Worm (Caenorhabditis elegans): ENCODE data around the gene F20H11.1.

Gene F20H11.1

ce11 chrIII:6606022-6606467, 14.1 kb upstream of the F20H11.1 start (continued):
- TF ChIP-seq F52B5.7 (tag; optimal IDR thresholded peaks at IDR 0.05) (peak; percentile 91), ceh-58 (GFP tag; IDR thresholded peaks at IDR 0.05) (no peak), repo-1 (tag; optimal IDR thresholded peaks at IDR 0.05) (peak; percentile 91), unc-130 (GFP tag; optimal IDR thresholded peaks at IDR 0.05) (peak; percentile 24), ztf-22 (GFP tag; optimal IDR thresholded peaks at IDR 0.05) (peak; percentile 16), Y67H2A.10 (GFP tag; conservative IDR thresholded peaks at IDR 0.05) (no peak), atf-7 (tag; optimal IDR thresholded peaks at IDR 0.05) (peak; percentile 44), lin-54 (GFP tag; optimal IDR thresholded peaks at IDR 0.05) (peak; percentile 77), B0035.1 (tag; optimal IDR thresholded peaks at IDR 0.05) (peak; percentile 82), nfya-2 (GFP tag; IDR thresholded peaks at IDR 0.05) (no peak), pbrm-1 (GFP tag; IDR thresholded peaks at IDR 0.05) (peak; percentile 74), ets-4 (GFP tag; optimal IDR thresholded peaks at IDR 0.05) (no peak), nfyb-1 (GFP tag; IDR thresholded peaks at IDR 0.05) (peak; percentile 88), hmg-1.2 (GFP tag; IDR thresholded peaks at IDR 0.05) (peak; percentile 83), somi-1 (GFP tag; optimal IDR thresholded peaks at IDR 0.05) (peak; percentile 72), F39B2.1 (GFP tag; IDR thresholded peaks at IDR 0.05) (0 out of 2 replicates have a peak, but pooled peaks have one; percentile 35), hmg-20 (GFP tag; IDR thresholded peaks at IDR 0.05) (no peak), T26A5.8 (tag; optimal IDR thresholded peaks at IDR 0.05) (peak; percentile 27), hlh-12 (tag; optimal IDR thresholded peaks at IDR 0.05) (no peak), dpff-1 (tag; optimal IDR thresholded peaks at IDR 0.05) (peak; percentile 74), efl-1 (GFP tag; optimal IDR thresholded peaks at IDR 0.05) (peak; percentile 29), ekl-4 (GFP tag; IDR thresholded peaks at IDR 0.05) (peak; percentile 87), rec-8 (tag; optimal IDR thresholded peaks at IDR 0.05) (peak in 1 of 2 experiments; percentile 59), attf-3 (GFP tag; conservative IDR thresholded peaks at IDR 0.05) (no peak), madf-6 (GFP tag; IDR thresholded peaks at IDR 0.05) (peak; percentile 70), gei-17 (GFP tag; optimal IDR thresholded peaks at IDR 0.05) (peak; percentile 56), T07F8.4 (tag; optimal IDR thresholded peaks at IDR 0.05) (peak; percentile 60), nhr-120 (GFP tag; IDR thresholded peaks at IDR 0.05) (0 out of 2 replicates have a peak, but pooled peaks have one; percentile 56), Y95B8A.8 (GFP tag; IDR thresholded peaks at IDR 0.05) (peak; percentile 86), snpc-1.1 (tag; optimal IDR thresholded peaks at IDR 0.05; ENCODE audit: insufficient read depth) (peak; percentile 6), attf-5 (GFP tag; optimal IDR thresholded peaks at IDR 0.05) (peak; percentile 92), bed-1 (GFP tag; IDR thresholded peaks at IDR 0.05) (no peak), tbp1 (GFP tag; optimal IDR thresholded peaks at IDR 0.05) (peak; percentile 62), pha-4 (tag; optimal IDR thresholded peaks at IDR 0.05) (no peak), mes-4 (tag; optimal IDR thresholded peaks at IDR 0.05) (no peak), F22D6.2 (tag; optimal IDR thresholded peaks at IDR 0.05) (no peak), ceh-91 (GFP tag; IDR thresholded peaks at IDR 0.05) (no peak), madf-8 (GFP tag; conservative IDR thresholded peaks at IDR 0.05) (no peak), nfya-1 (tag; optimal IDR thresholded peaks at IDR 0.05; ENCODE audit: borderline replicate concordance, insufficient read depth) (no peak), lag-1 (GFP tag; IDR thresholded peaks at IDR 0.05) (no peak), dpl-1 (GFP tag; optimal IDR thresholded peaks at IDR 0.05) (peak; percentile 13), snpc-1.3 (tag; optimal IDR thresholded peaks at IDR 0.05; ENCODE audit: insufficient read depth) (peak; percentile 20), lsl-1 (GFP tag; optimal IDR thresholded peaks at IDR 0.05) (peak; percentile 27), lin-26 (GFP tag; IDR thresholded peaks at IDR 0.05) (peak; percentile 70), mel-28 (tag; optimal IDR thresholded peaks at IDR 0.05; ENCODE audit: borderline replicate concordance) (no peak), lin-40 (tag; optimal IDR thresholded peaks at IDR 0.05) (peak; percentile 72), rcor-1 (GFP tag; IDR thresholded peaks at IDR 0.05) (peak; percentile 70), tbx-9 (tag; optimal IDR thresholded peaks at IDR 0.05; ENCODE audit: borderline replicate concordance) (no peak)
